Worm (Caenorhabditis elegans) whole organism, L1 larva: Measurements from ENCODE around the gene T28A8.4.
A peak's percentile ranks its signal among the peaks of the same experiment; 100 is the strongest.

ENCODE experiments used
- efl-3 ChIP-seq: fragments of 200-800 bp; sonication (Bioruptor generic); optimal IDR thresholded peaks from 2 replicates; lab custom pipeline; 2018; ENCODE audit warnings: mild to moderate bottlenecking, missing genetic modification characterization, missing compliant biosample characterization
- fos-1 ChIP-seq: fragments of 150-350 bp; optimal IDR thresholded peaks from 2 replicates; lab custom pipeline; 2014; ENCODE audit warnings: missing biosample characterization, missing genetic modification characterization
- mef-2 ChIP-seq: fragments of 150-350 bp; optimal IDR thresholded peaks from 2 replicates; lab custom pipeline; 2014; ENCODE audit warnings: missing biosample characterization, missing genetic modification characterization
- nhr-85 ChIP-seq: sonication (generic microtip); peaks from one replicate; lab custom pipeline; 2016; ENCODE audit warnings: missing genetic modification characterization, inconsistent platforms, missing compliant biosample characterization
- pqm-1 ChIP-seq: sonication (generic microtip); optimal IDR thresholded peaks from 3 replicates; lab custom pipeline; 2017; ENCODE audit warnings: missing biosample characterization, missing genetic modification characterization
- snu-23 ChIP-seq: sonication (generic microtip); optimal IDR thresholded peaks from 2 replicates; lab custom pipeline; 2016; ENCODE audit warnings: missing genetic modification characterization, missing compliant biosample characterization

T28A8.4 gene

ce11 chrIII:13548982-13549381 lies 45.5 kb downstream of the T28A8.4 start, which contains the start of gene mmad-1 (continued):
- no peak for TF ChIP-seq efl-3 (GFP tag; lab: Kevin White, UChicago)
- TF ChIP-seq pqm-1 (tag; lab: Kevin White, UChicago), result no peak
- no peak for TF ChIP-seq fos-1
- no peak for TF ChIP-seq mef-2 (tag; lab: Kevin White, UChicago)
- peak; percentile 78 for TF ChIP-seq snu-23 (GFP tag; lab: Kevin White, UChicago)

DNA sequence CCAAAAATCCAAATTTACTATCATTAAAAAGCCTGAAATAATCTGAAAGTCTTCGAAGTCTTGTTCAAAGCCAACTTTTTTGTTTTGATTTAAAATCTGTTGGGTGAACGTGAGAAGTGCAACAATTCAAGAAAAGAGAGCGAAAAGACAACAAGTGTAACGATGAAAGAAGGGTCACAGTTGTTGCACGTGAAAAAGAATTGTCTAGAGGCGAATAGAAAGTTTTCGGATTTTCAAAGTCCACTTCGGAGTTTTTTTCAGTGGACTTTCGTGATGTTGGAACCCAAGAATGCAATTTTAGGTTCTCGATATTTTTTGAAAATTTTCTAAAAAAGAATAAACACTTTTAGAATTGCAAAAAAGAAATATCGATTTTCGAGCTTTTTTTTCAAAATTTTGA lies 46.5 kb downstream of the T28A8.4 start:
- TF ChIP-seq nhr-85 (tag; lab: Kevin White, UChicago) (no peak), snu-23 (GFP tag; lab: Kevin White, UChicago) (peak; percentile 21)
- TF ChIP-seq, all 84 proteins: peak for 1
